Worm (Caenorhabditis elegans) whole organism, L4 larva: ENCODE measurements around the gene ZK354.9.

Source experiments
- F37D6.2 ChIP-seq: sonication (generic microtip); optimal IDR thresholded peaks from 2 replicates; lab custom pipeline; 2016; ENCODE audit warnings: mild to moderate bottlenecking, missing genetic modification characterization, missing compliant biosample characterization
- F44E2.7 ChIP-seq: fragments of 200-800 bp; sonication (Bioruptor generic); IDR thresholded peaks from 2 replicates; pipeline ENCODE4 v2.1.2; 2022; ENCODE audit warnings: missing genetic modification characterization, missing compliant biosample characterization
- F49E8.2 ChIP-seq: sonication (generic microtip); optimal IDR thresholded peaks from 2 replicates; lab custom pipeline; 2016; ENCODE audit warnings: missing compliant biosample characterization, mild to moderate bottlenecking, missing genetic modification characterization, borderline replicate concordance
- aha-1 ChIP-seq: fragments of 150-350 bp; peaks from one replicate; lab custom pipeline; 2014; ENCODE audit warnings: missing biosample characterization, missing genetic modification characterization
- aly-2 ChIP-seq: sonication (generic microtip); optimal IDR thresholded peaks from 2 replicates; lab custom pipeline; 2018; ENCODE audit warnings: missing biosample characterization, missing genetic modification characterization
- ama-1 ChIP-seq: fragments of 150-350 bp; optimal IDR thresholded peaks from 2 replicates; lab custom pipeline; 2014; ENCODE audit warnings: inconsistent platforms, mixed read lengths
- arid-1 ChIP-seq: fragments of 200-800 bp; sonication (Bioruptor generic); conservative IDR thresholded peaks from 2 replicates; pipeline ENCODE4 v1.3.6; 2022; ENCODE audit warnings: missing genetic modification reagents, missing genetic modification characterization, missing compliant biosample characterization
- attf-4 ChIP-seq: sonication (generic microtip); optimal IDR thresholded peaks from 3 replicates; lab custom pipeline; 2017; ENCODE audit warnings: missing biosample characterization, missing genetic modification characterization
- ceh-28 ChIP-seq: fragments of 150-350 bp; optimal IDR thresholded peaks from 2 replicates; lab custom pipeline; 2014; ENCODE audit warnings: missing biosample characterization, missing genetic modification reagents, missing genetic modification characterization
- ceh-32 ChIP-seq: sonication (generic microtip); optimal IDR thresholded peaks from 2 replicates; lab custom pipeline; 2016; ENCODE audit warnings: mild to moderate bottlenecking, missing genetic modification characterization, missing compliant biosample characterization; ENCODE audit not compliant: poor library complexity
- ceh-44 ChIP-seq: fragments of 200-800 bp; sonication (Bioruptor generic); IDR thresholded peaks from 2 replicates; pipeline ENCODE4 v1.3.6; 2022; ENCODE audit warnings: missing genetic modification reagents, missing genetic modification characterization, missing compliant biosample characterization
- ces-1 ChIP-seq: fragments of 150-350 bp; sonication (generic microtip); optimal IDR thresholded peaks from 4 replicates; lab custom pipeline; 2014; ENCODE audit warnings: missing biosample characterization, missing genetic modification reagents, missing genetic modification characterization
- daf-19 ChIP-seq: fragments of 200-800 bp; sonication (Bioruptor generic); conservative IDR thresholded peaks from 2 replicates; pipeline ENCODE4 v1.3.6; 2022; ENCODE audit warnings: missing genetic modification characterization, missing compliant biosample characterization
- dmd-8 ChIP-seq: fragments of 200-800 bp; sonication (Bioruptor generic); IDR thresholded peaks from 2 replicates; pipeline ENCODE4 v1.3.6; 2022; ENCODE audit warnings: missing genetic modification characterization, missing compliant biosample characterization
- dpl-1 ChIP-seq: fragments of 150-350 bp; optimal IDR thresholded peaks from 2 replicates; lab custom pipeline; 2014; ENCODE audit warnings: missing biosample characterization, missing genetic modification reagents, missing genetic modification characterization
- fkh-10 ChIP-seq: fragments of 150-350 bp; optimal IDR thresholded peaks from 2 replicates; lab custom pipeline; 2014; ENCODE audit warnings: missing biosample characterization, missing genetic modification reagents, missing genetic modification characterization
- gei-8 ChIP-seq: fragments of 200-800 bp; sonication (Bioruptor generic); optimal IDR thresholded peaks from 2 replicates; lab custom pipeline; 2018; ENCODE audit warnings: mild to moderate bottlenecking, missing genetic modification characterization, missing compliant biosample characterization
- lir-3 ChIP-seq: sonication (generic microtip); optimal IDR thresholded peaks from 2 replicates; lab custom pipeline; 2016; ENCODE audit warnings: mild to moderate bottlenecking, missing genetic modification characterization, missing compliant biosample characterization
- mdt-29 ChIP-seq: fragments of 200-800 bp; sonication (Bioruptor generic); IDR thresholded peaks from 2 replicates; pipeline ENCODE4 v1.3.6; 2022; ENCODE audit warnings: missing genetic modification reagents, missing genetic modification characterization, missing compliant biosample characterization
- mes-2 ChIP-seq: sonication (generic microtip); optimal IDR thresholded peaks from 2 replicates; lab custom pipeline; 2016; ENCODE audit warnings: missing genotype, mild to moderate bottlenecking, missing genetic modification characterization, missing compliant biosample characterization; ENCODE audit not compliant: poor library complexity, severe bottlenecking
- mxl-3 ChIP-seq: fragments of 200-800 bp; sonication (Bioruptor generic); optimal IDR thresholded peaks from 2 replicates; lab custom pipeline; 2018; ENCODE audit warnings: mild to moderate bottlenecking, missing genetic modification characterization, missing compliant biosample characterization
- nhr-28 ChIP-seq: fragments of 150-350 bp; optimal IDR thresholded peaks from 2 replicates; lab custom pipeline; 2014; ENCODE audit warnings: missing biosample characterization, missing genetic modification characterization
- nhr-41 ChIP-seq: fragments of 200-800 bp; sonication (Bioruptor generic); IDR thresholded peaks from 2 replicates; pipeline ENCODE4 v1.3.6; 2022; ENCODE audit warnings: missing genetic modification reagents, missing genetic modification characterization, missing compliant biosample characterization
- pha-4 ChIP-seq, 2 experiments: fragments of 150-350 bp in 1 of 2; fragments of 200-800 bp in 1 of 2; sonication (Bioruptor generic) in 1 of 2; IDR thresholded peaks in 1 of 2; optimal IDR thresholded peaks in 1 of 2; 2 replicates each; pipeline versions ENCODE4 v1.3.6 to Lab custom; 2014 to 2022; ENCODE audit warnings: missing genetic modification characterization in 2 of 2, missing genetic modification reagents in 2 of 2, missing biosample characterization in 1 of 2, missing compliant biosample characterization in 1 of 2
- pqm-1 ChIP-seq: sonication (generic microtip); optimal IDR thresholded peaks from 2 replicates; lab custom pipeline; 2017; ENCODE audit warnings: missing biosample characterization, missing genetic modification characterization
- saeg-2 ChIP-seq: fragments of 200-800 bp; sonication (Bioruptor generic); IDR thresholded peaks from 2 replicates; pipeline ENCODE4 v1.3.6; 2022; ENCODE audit warnings: missing genetic modification reagents, missing genetic modification characterization, missing compliant biosample characterization
- skn-1 ChIP-seq: fragments of 150-350 bp; optimal IDR thresholded peaks from 2 replicates; lab custom pipeline; 2014; ENCODE audit warnings: missing biosample characterization, missing genetic modification characterization
- snpc-1.2 ChIP-seq: fragments of 200-800 bp; sonication (Bioruptor generic); IDR thresholded peaks from 2 replicates; pipeline ENCODE4 v1.3.6; 2022; ENCODE audit warnings: missing genetic modification reagents, missing genetic modification characterization, missing compliant biosample characterization
- snpc-4 ChIP-seq: fragments of 150-350 bp; optimal IDR thresholded peaks from 2 replicates; lab custom pipeline; 2014; ENCODE audit warnings: missing biosample characterization, missing genetic modification characterization
- spr-3 ChIP-seq: fragments of 200-800 bp; sonication (Bioruptor generic); optimal IDR thresholded peaks from 2 replicates; lab custom pipeline; 2018; ENCODE audit warnings: mild to moderate bottlenecking, missing genetic modification characterization, missing compliant biosample characterization
- tag-97 ChIP-seq: fragments of 200-800 bp; sonication (Bioruptor generic); IDR thresholded peaks from 2 replicates; pipeline ENCODE4 v1.3.6; 2022; ENCODE audit warnings: missing genetic modification characterization, missing compliant biosample characterization
- unc-62 ChIP-seq, 3 experiments: fragments of 150-350 bp in 1 of 3; sonication (generic microtip); optimal IDR thresholded peaks in 2 of 3; peaks in 1 of 3; 1 replicate in 1 of 3; 2 replicates in 2 of 3; lab custom pipeline; 2014 to 2017; ENCODE audit warnings: missing biosample characterization in 3 of 3, missing genetic modification characterization in 3 of 3, missing genetic modification reagents in 3 of 3, missing genotype in 1 of 3

The ZK354.9 gene

DNA sequence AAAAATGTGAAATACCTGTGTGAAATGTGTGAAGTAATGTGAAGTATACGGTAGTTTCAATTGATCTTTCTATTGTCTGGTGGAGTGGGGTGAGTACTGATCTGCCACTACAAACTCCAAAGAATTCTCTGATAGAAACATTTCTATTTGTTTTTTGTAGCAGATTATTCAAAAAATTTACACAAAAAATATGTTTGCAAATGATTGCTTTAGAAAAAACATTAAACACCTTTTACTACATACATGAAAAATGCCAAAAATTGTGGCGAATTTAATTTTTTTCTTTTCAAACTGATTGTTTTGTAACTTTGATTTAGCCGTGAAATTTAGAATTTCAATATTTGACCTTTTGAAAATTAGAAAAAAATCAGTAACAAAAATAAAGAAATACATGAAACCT lies 1.8 kb upstream of the ZK354.9 start, which contains the start of gene ZK354.3:
TSS of gene ZK354.3 (plus strand) at position 301 of the 400 bp plus-strand sequence.
- TF ChIP-seq gei-8 (GFP tag; lab: Kevin White, UChicago) (no peak), unc-62 (GFP tag; optimal IDR thresholded peaks at IDR 0.05 in 1 of 2; lab: Kevin White, UChicago) (no peak), unc-62 (tag; optimal IDR thresholded peaks at IDR 0.05; lab: Kevin White, UChicago) (no peak), ceh-44 (no peak), saeg-2 (GFP tag; lab: Robert Waterston, UW) (no peak), attf-4 (no peak), pha-4 (GFP tag; IDR thresholded peaks at IDR 0.05; lab: Robert Waterston, UW) (no peak), pha-4 (tag; optimal IDR thresholded peaks at IDR 0.05; lab: Kevin White, UChicago) (no peak), tag-97 (no peak), dmd-8 (GFP tag; lab: Robert Waterston, UW) (no peak), aha-1 (no peak), daf-19 (GFP tag; lab: Robert Waterston, UW) (no peak), snpc-1.2 (GFP tag; lab: Robert Waterston, UW) (no peak), ceh-28 (tag; lab: Kevin White, UChicago) (no peak), aly-2 (tag; lab: Kevin White, UChicago) (no peak), snpc-4 (tag; lab: Kevin White, UChicago) (no peak), nhr-41 (GFP tag; lab: Robert Waterston, UW) (no peak), fkh-10 (GFP tag; lab: Kevin White, UChicago) (no peak)

DNA sequence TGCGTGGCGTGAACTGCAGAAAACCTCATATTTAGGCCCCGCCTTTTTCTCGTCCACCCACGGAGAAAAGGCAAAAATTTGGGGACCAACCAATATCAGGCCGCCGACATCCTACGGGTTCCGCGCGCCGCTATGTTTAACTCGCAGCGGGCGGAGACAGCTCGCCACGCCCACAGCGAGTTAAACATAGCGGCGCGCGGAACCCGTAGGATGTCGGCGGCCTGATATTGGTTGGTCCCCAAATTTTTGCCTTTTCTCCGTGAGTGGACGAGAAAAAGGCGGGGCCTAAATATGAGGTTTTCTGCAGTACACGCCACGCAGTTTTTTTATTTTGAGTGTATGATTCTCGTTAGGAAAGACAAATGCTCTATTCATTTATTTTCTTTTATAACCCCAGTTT lies 1.2 kb upstream of the ZK354.9 start:
- TF ChIP-seq snpc-1.2 (GFP tag; lab: Robert Waterston, UW) = 0 out of 2 replicates have a peak, but pooled peaks have one; percentile 79

DNA sequence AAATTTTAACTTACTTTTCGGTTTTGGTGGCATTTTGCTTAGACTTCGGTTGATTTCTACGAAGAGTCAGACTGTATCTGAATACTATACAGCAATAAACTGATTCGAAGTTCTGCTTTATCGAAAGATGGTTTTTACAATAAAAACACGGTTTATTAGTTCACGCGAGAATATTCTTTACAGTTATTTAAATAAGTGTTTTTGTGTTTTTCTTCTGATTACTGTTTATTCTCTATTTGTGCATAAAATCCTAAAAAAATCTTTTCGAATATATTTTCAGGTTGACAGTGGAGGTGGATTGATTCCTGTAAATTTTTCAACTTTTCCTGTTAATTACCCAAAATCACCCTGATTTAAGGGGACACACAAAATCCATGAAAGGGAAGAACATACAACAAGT lies 1.9 kb downstream of the ZK354.9 start, which contains the start of gene ZK354.8:
TSS of gene ZK354.8 (minus strand) at position 101 of the 400 bp plus-strand sequence.
- TF ChIP-seq ces-1 (GFP tag; lab: Kevin White, UChicago) = no peak
- no peak for TF ChIP-seq mxl-3
- no peak for TF ChIP-seq mdt-29 (GFP tag; lab: Robert Waterston, UW)
- no peak for TF ChIP-seq arid-1 (GFP tag; lab: Robert Waterston, UW)
- TF ChIP-seq F37D6.2 (tag; lab: Kevin White, UChicago) = no peak
- TF ChIP-seq F44E2.7 = no peak
- TF ChIP-seq snpc-1.2 (GFP tag; lab: Robert Waterston, UW) = no peak
- no peak for TF ChIP-seq ceh-32 (tag; lab: Kevin White, UChicago)
- no peak for TF ChIP-seq mes-2
- no peak for TF ChIP-seq skn-1 (tag; lab: Kevin White, UChicago)
- TF ChIP-seq F49E8.2 (tag; lab: Kevin White, UChicago) = no peak
- no peak for TF ChIP-seq dpl-1 (GFP tag; lab: Kevin White, UChicago)
- no peak for TF ChIP-seq nhr-28
- TF ChIP-seq lir-3 = no peak
- no peak for TF ChIP-seq ama-1 (lab: Kevin White, UChicago)
- TF ChIP-seq spr-3 (GFP tag; lab: Kevin White, UChicago) = no peak

DNA sequence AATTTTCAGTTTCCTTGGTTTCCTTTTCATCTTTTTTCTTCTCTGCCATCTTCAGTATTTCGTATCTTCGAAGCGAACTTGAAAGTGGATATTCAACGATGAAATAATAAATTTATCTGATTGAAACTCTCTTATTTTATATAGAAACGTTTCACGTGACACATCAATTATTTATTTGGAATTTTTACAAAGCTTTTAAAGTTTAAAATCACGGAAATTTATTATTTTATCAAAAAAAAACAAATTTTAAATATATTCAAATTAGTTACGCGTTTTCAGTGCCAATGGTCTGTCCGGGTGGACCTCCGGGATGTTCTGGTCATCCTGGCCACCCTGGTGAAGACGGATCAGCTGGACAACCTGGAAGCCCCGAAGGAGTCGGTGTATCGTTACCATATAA lies 4.9 kb downstream of the ZK354.9 start, which contains the start of gene ZK354.7:
TSS of gene ZK354.7 (minus strand) at position 101 of the 400 bp plus-strand sequence.
- TF ChIP-seq fkh-10 (GFP tag; lab: Kevin White, UChicago) (no peak), aha-1 (peak; percentile 13)

DNA sequence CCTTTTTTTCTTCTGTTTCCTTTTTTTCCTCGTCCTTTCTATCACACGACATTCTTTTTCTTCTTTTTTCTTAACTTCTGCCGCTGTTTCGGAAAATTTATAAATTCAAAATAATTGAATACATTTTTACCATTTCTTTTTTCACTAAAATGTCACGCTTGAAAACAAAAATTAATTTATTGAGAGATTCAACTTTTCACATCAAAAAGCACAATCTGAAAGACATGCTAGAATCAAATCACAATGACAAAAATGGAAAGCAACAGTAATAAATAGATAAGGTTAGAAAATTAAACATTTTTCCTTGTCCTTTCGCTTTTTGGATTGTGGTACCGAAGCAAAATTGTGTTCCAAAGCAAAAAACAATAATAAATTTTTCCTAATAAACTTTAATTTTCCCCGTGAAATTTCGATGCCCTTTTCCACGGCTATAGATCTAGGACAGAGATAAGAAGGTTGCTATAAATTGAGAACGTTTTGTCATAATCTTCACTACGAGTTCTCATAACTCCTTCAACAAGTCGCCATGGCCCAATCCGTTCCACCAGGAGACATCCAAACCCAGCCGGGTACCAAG lies 10.4 kb downstream of the ZK354.9 start, which contains the start of the genes ZK354.6 and msp-113:
TSS of gene ZK354.6 (minus strand) at position 101 of the 577 bp plus-strand sequence.
TSS of gene msp-113 (plus strand) at position 527 of the 577 bp plus-strand sequence.
- TF ChIP-seq pqm-1 (no peak), spr-3 (GFP tag; lab: Kevin White, UChicago) (no peak), unc-62 (GFP tag; optimal IDR thresholded peaks at IDR 0.05 in 1 of 2; lab: Kevin White, UChicago) (peak in 1 of 2 experiments; percentile 27), unc-62 (tag; optimal IDR thresholded peaks at IDR 0.05; lab: Kevin White, UChicago) (no peak)
